Fruit fly (Drosophila melanogaster): ENCODE data around the gene ERR.

The ERR gene

dm6 chr3L:8153206-8153996 lies 33.1 kb downstream of the ERR start (continued):
- TF ChIP-seq fd64A (GFP tag; optimal IDR thresholded peaks at IDR 0.05): no peak
- TF ChIP-seq CHES-1-like (GFP tag; optimal IDR thresholded peaks at IDR 0.05): no peak
- TF ChIP-seq CG15269 (tag; optimal IDR thresholded peaks at IDR 0.05): peak; percentile 56
- no peak for TF ChIP-seq CG7556 (GFP tag; optimal IDR thresholded peaks at IDR 0.05)
- TF ChIP-seq ems (GFP tag; optimal IDR thresholded peaks at IDR 0.05): peak; percentile 12
- TF ChIP-seq CG15696 (tag; optimal IDR thresholded peaks at IDR 0.05): no peak
- no peak for TF ChIP-seq kay (GFP tag; optimal IDR thresholded peaks at IDR 0.05)
- no peak for TF ChIP-seq CG31224 (GFP tag; IDR thresholded peaks at IDR 0.05)
- peak; percentile 60 for TF ChIP-seq CoRest (tag; optimal IDR thresholded peaks at IDR 0.05)
- no peak for TF ChIP-seq HLH4C (GFP tag; IDR thresholded peaks at IDR 0.05; ENCODE audit: partially characterized antibody)
- TF ChIP-seq Fer1 (GFP tag; optimal IDR thresholded peaks at IDR 0.05): peak; percentile 48
- TF ChIP-seq crp (GFP tag; optimal IDR thresholded peaks at IDR 0.05): peak in 1 of 2 experiments; percentile 3
- no peak for TF ChIP-seq NFAT (GFP tag; IDR thresholded peaks at IDR 0.05)
- no peak for TF ChIP-seq gro (GFP tag; optimal IDR thresholded peaks at IDR 0.05)
- TF ChIP-seq Antp (GFP tag; optimal IDR thresholded peaks at IDR 0.05): peak; percentile 32
- no peak for TF ChIP-seq B-H2 (GFP tag; optimal IDR thresholded peaks at IDR 0.05)
- no peak for TF ChIP-seq Myb (GFP tag; optimal IDR thresholded peaks at IDR 0.05)
- peak; percentile 61 for TF ChIP-seq CG31441 (GFP tag; IDR thresholded peaks at IDR 0.05)
- TF ChIP-seq bbx (GFP tag; IDR thresholded peaks at IDR 0.05; ENCODE audit: partially characterized antibody): no peak
- no peak for TF ChIP-seq CG3407 (GFP tag; optimal IDR thresholded peaks at IDR 0.05)
- TF ChIP-seq wek (GFP tag; optimal IDR thresholded peaks at IDR 0.05): no peak
- peak; percentile 80 for TF ChIP-seq dmrt99B (tag; optimal IDR thresholded peaks at IDR 0.05)
- no peak for TF ChIP-seq lbe (GFP tag; optimal IDR thresholded peaks at IDR 0.05)
- TF ChIP-seq caup (GFP tag; optimal IDR thresholded peaks at IDR 0.05; ENCODE audit: severe bottlenecking): no peak
- no peak for TF ChIP-seq Hr39 (optimal IDR thresholded peaks at IDR 0.05)
- TF ChIP-seq sr (GFP tag; IDR thresholded peaks at IDR 0.05): peak; percentile 54; the same call in 2 of the 3 replicates
- TF ChIP-seq HmgZ (tag; optimal IDR thresholded peaks at IDR 0.05): no peak
- no peak for TF ChIP-seq CG16779 (GFP tag; IDR thresholded peaks at IDR 0.05)
- TF ChIP-seq zfh2 (GFP tag; optimal IDR thresholded peaks at IDR 0.05): no peak
- TF ChIP-seq CG9437 (GFP tag; optimal IDR thresholded peaks at IDR 0.05): peak; percentile 43
- no peak for TF ChIP-seq emc (GFP tag; optimal IDR thresholded peaks at IDR 0.05)
- peak; percentile 33 for TF ChIP-seq CG12942 (GFP tag; optimal IDR thresholded peaks at IDR 0.05)
- TF ChIP-seq sima (GFP tag; optimal IDR thresholded peaks at IDR 0.05): no peak
- no peak for TF ChIP-seq zen (tag; optimal IDR thresholded peaks at IDR 0.05)
- peak; percentile 16 for TF ChIP-seq CG6254 (GFP tag; optimal IDR thresholded peaks at IDR 0.05)
- no peak for TF ChIP-seq Dip2 (GFP tag; IDR thresholded peaks at IDR 0.05)
- TF ChIP-seq CG2875 (GFP tag; optimal IDR thresholded peaks at IDR 0.05): peak; percentile 59
- TF ChIP-seq CG32532 (GFP tag; IDR thresholded peaks at IDR 0.05): no peak
- TF ChIP-seq HLHmδ (GFP tag; optimal IDR thresholded peaks at IDR 0.05): no peak
- no peak for TF ChIP-seq prd (optimal IDR thresholded peaks at IDR 0.05)
- peak; percentile 68; the same call in 1 of the 3 replicates for TF ChIP-seq prd (GFP tag; IDR thresholded peaks at IDR 0.05)
- TF ChIP-seq ara (GFP tag; IDR thresholded peaks at IDR 0.05): peak; percentile 29; the same call in 1 of the 2 replicates
- TF ChIP-seq CG4730 (GFP tag; IDR thresholded peaks at IDR 0.05): 0 out of 2 replicates have a peak, but pooled peaks have one; percentile 18
- TF ChIP-seq her (GFP tag; optimal IDR thresholded peaks at IDR 0.05): no peak
- no peak for TF ChIP-seq Taf1 (GFP tag; IDR thresholded peaks at IDR 0.05)
- peak; percentile 69 for TF ChIP-seq phol (tag; optimal IDR thresholded peaks at IDR 0.05)
- TF ChIP-seq CG10431 (GFP tag; optimal IDR thresholded peaks at IDR 0.05): no peak
- peak; percentile 46 for TF ChIP-seq CG5245 (GFP tag; optimal IDR thresholded peaks at IDR 0.05)
- TF ChIP-seq rib (GFP tag; IDR thresholded peaks at IDR 0.05): no peak
- peak; percentile 27 for TF ChIP-seq sqz (GFP tag; optimal IDR thresholded peaks at IDR 0.05)

Data from whole organism, embryonic.